Fruit fly (Drosophila melanogaster) S2 (cell line): ENCODE data around the gene CG12523.

ENCODE experiments used
- CG8478 ChIP-seq: fragments of >200 bp; optimal IDR thresholded peaks from 2 replicates; lab custom pipeline; 2018
- CTCF ChIP-seq, 2 experiments: fragments of >200 bp; optimal IDR thresholded peaks; 2 replicates each; lab custom pipeline; 2018

DNA sequence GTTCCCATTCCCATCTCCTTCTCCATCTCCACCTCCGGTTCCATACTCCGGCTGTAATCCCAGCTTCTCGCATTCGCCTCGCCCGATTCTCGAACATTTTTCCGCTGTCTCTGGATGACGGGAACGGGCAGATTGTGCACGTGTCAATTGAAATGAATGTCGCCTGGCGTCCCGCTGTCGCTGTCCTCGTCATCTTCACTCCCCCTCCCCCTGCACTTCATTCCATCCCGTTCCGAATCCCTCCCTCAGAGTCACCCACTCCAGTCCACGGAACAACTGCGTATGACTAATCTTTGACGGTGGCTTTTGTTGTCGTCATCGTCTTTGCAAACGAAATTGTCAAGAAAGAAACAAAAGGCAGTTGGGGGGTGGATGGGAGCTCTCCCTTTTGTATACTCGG, 40.9 kb downstream of the CG12523 start:
- TF ChIP-seq CG8478 (no peak), CTCF (optimal IDR thresholded peaks at IDR 0.05; lab: Kevin White, UChicago) (no peak)
